Worm (Caenorhabditis elegans) whole organism, late embryonic: ENCODE measurements around the gene chs-2.

Experiments used
- F13H6.1 ChIP-seq: sonication (generic microtip); optimal IDR thresholded peaks from 2 replicates; lab custom pipeline; 2016; ENCODE audit warnings: missing genetic modification characterization, missing compliant biosample characterization
- K09A11.1 ChIP-seq: sonication (generic microtip); optimal IDR thresholded peaks from 2 replicates; lab custom pipeline; 2017; ENCODE audit warnings: antibody characterized with exemption, mild to moderate bottlenecking, missing genetic modification characterization, missing compliant biosample characterization; ENCODE audit not compliant: insufficient read depth
- ahr-1 ChIP-seq: sonication (generic microtip); optimal IDR thresholded peaks from 2 replicates; lab custom pipeline; 2016; ENCODE audit warnings: missing genetic modification characterization, missing compliant biosample characterization
- ama-1 ChIP-seq: fragments of 150-350 bp; optimal IDR thresholded peaks from 2 replicates; lab custom pipeline; 2014
- ceh-14 ChIP-seq: sonication (generic microtip); optimal IDR thresholded peaks from 2 replicates; lab custom pipeline; 2016; ENCODE audit warnings: missing genotype, missing genetic modification characterization, missing compliant biosample characterization
- ceh-18 ChIP-seq: sonication (generic microtip); optimal IDR thresholded peaks from 2 replicates; lab custom pipeline; 2016; ENCODE audit warnings: missing genetic modification characterization, missing compliant biosample characterization
- ceh-30 ChIP-seq: fragments of 150-350 bp; optimal IDR thresholded peaks from 2 replicates; lab custom pipeline; 2014; ENCODE audit warnings: missing biosample characterization, missing genetic modification characterization
- ceh-31 ChIP-seq: sonication (generic microtip); optimal IDR thresholded peaks from 2 replicates; lab custom pipeline; 2016; ENCODE audit warnings: missing genetic modification characterization, missing compliant biosample characterization
- ceh-45 ChIP-seq: fragments of 200-800 bp; sonication (Bioruptor generic); IDR thresholded peaks from 2 replicates; pipeline ENCODE4 v1.3.6; 2022; ENCODE audit warnings: missing genetic modification reagents, missing genetic modification characterization, missing compliant biosample characterization
- ceh-6 ChIP-seq: fragments of 200-800 bp; sonication (Bioruptor generic); optimal IDR thresholded peaks from 2 replicates; lab custom pipeline; 2018; ENCODE audit warnings: mild to moderate bottlenecking, missing genetic modification characterization, missing compliant biosample characterization
- ceh-9 ChIP-seq: sonication (generic microtip); optimal IDR thresholded peaks from 2 replicates; lab custom pipeline; 2016; ENCODE audit warnings: mild to moderate bottlenecking, missing genetic modification characterization, inconsistent platforms, missing compliant biosample characterization
- che-1 ChIP-seq: sonication (generic microtip); optimal IDR thresholded peaks from 2 replicates; lab custom pipeline; 2016; ENCODE audit warnings: mild to moderate bottlenecking, missing genetic modification characterization, missing compliant biosample characterization
- dmd-4 ChIP-seq: sonication (generic microtip); optimal IDR thresholded peaks from 2 replicates; lab custom pipeline; 2016; ENCODE audit warnings: borderline replicate concordance, missing genetic modification characterization, missing compliant biosample characterization
- dve-1 ChIP-seq: sonication (generic microtip); optimal IDR thresholded peaks from 2 replicates; lab custom pipeline; 2017; ENCODE audit warnings: antibody characterized with exemption, mild to moderate bottlenecking, missing genetic modification characterization, missing compliant biosample characterization
- elt-2 ChIP-seq: sonication (generic microtip); optimal IDR thresholded peaks from 2 replicates; lab custom pipeline; 2016; ENCODE audit warnings: missing genetic modification reagents, missing genetic modification characterization, missing compliant biosample characterization
- elt-4 ChIP-seq: sonication (generic microtip); optimal IDR thresholded peaks from 2 replicates; lab custom pipeline; 2016; ENCODE audit warnings: missing genetic modification characterization, missing compliant biosample characterization
- fax-1 ChIP-seq: sonication (generic microtip); optimal IDR thresholded peaks from 2 replicates; lab custom pipeline; 2016; ENCODE audit warnings: missing genotype, missing genetic modification characterization, missing compliant biosample characterization
- hlh-15 ChIP-seq: sonication (generic microtip); optimal IDR thresholded peaks from 2 replicates; lab custom pipeline; 2016; ENCODE audit warnings: missing genetic modification characterization, missing compliant biosample characterization
- hlh-6 ChIP-seq: sonication (generic microtip); optimal IDR thresholded peaks from 2 replicates; lab custom pipeline; 2016; ENCODE audit warnings: missing genotype, missing genetic modification characterization, missing compliant biosample characterization
- hlh-8 ChIP-seq: sonication (generic microtip); optimal IDR thresholded peaks from 2 replicates; lab custom pipeline; 2016; ENCODE audit warnings: missing genotype, missing genetic modification characterization, missing compliant biosample characterization
- lim-6 ChIP-seq: sonication (generic microtip); optimal IDR thresholded peaks from 2 replicates; lab custom pipeline; 2016; ENCODE audit warnings: missing genetic modification characterization, missing compliant biosample characterization
- lin-11 ChIP-seq: fragments of 200-800 bp; sonication (Bioruptor generic); optimal IDR thresholded peaks from 2 replicates; lab custom pipeline; 2018; ENCODE audit warnings: mild to moderate bottlenecking, missing genetic modification characterization, missing compliant biosample characterization
- nfya-1 ChIP-seq: sonication (generic microtip); optimal IDR thresholded peaks from 2 replicates; lab custom pipeline; 2017; ENCODE audit warnings: missing genetic modification characterization, mild to moderate bottlenecking, missing compliant biosample characterization, antibody characterized with exemption, moderate library complexity
- pat-9 ChIP-seq: fragments of 200-800 bp; sonication (Bioruptor generic); optimal IDR thresholded peaks from 2 replicates; lab custom pipeline; 2018; ENCODE audit warnings: mild to moderate bottlenecking, missing genetic modification characterization, moderate library complexity, missing compliant biosample characterization
- pha-2 ChIP-seq: sonication (generic microtip); optimal IDR thresholded peaks from 2 replicates; lab custom pipeline; 2017; ENCODE audit warnings: mild to moderate bottlenecking, missing genetic modification characterization, missing compliant biosample characterization
- rnt-1 ChIP-seq: sonication (generic microtip); optimal IDR thresholded peaks from 2 replicates; lab custom pipeline; 2016; ENCODE audit warnings: missing genetic modification characterization, missing compliant biosample characterization
- sdc-2 ChIP-seq: sonication (generic microtip); optimal IDR thresholded peaks from 2 replicates; lab custom pipeline; 2016; ENCODE audit warnings: missing genotype, missing genetic modification characterization, missing compliant biosample characterization
- sox-2 ChIP-seq: fragments of 200-800 bp; sonication (Bioruptor generic); IDR thresholded peaks from 2 replicates; pipeline ENCODE4 v1.3.6; 2022; ENCODE audit warnings: missing genetic modification reagents, missing genetic modification characterization, missing compliant biosample characterization
- sox-4 ChIP-seq: sonication (generic microtip); optimal IDR thresholded peaks from 2 replicates; lab custom pipeline; 2017; ENCODE audit warnings: mild to moderate bottlenecking, missing genetic modification characterization, inconsistent platforms, missing compliant biosample characterization
- syd-9 ChIP-seq: sonication (generic microtip); optimal IDR thresholded peaks from 2 replicates; lab custom pipeline; 2016; ENCODE audit warnings: mild to moderate bottlenecking, missing genetic modification characterization, moderate library complexity, missing compliant biosample characterization
- tbx-2 ChIP-seq: sonication (generic microtip); optimal IDR thresholded peaks from 2 replicates; lab custom pipeline; 2016; ENCODE audit warnings: missing genetic modification characterization, missing compliant biosample characterization
- unc-3 ChIP-seq, 2 experiments: fragments of 200-800 bp in 1 of 2; sonication (Bioruptor generic) in 1 of 2; sonication (generic microtip) in 1 of 2; conservative IDR thresholded peaks in 1 of 2; optimal IDR thresholded peaks in 1 of 2; 2 replicates each; pipeline versions ENCODE4 v1.3.6 to Lab custom; 2016 to 2022; ENCODE audit warnings: missing compliant biosample characterization in 2 of 2, missing genetic modification characterization in 2 of 2, missing genetic modification reagents in 1 of 2
- unc-42 ChIP-seq: sonication (generic microtip); optimal IDR thresholded peaks from 2 replicates; lab custom pipeline; 2016; ENCODE audit warnings: missing genotype, missing genetic modification characterization, missing compliant biosample characterization
- unc-55 ChIP-seq: sonication (generic microtip); optimal IDR thresholded peaks from 2 replicates; lab custom pipeline; 2017; ENCODE audit warnings: missing biosample characterization, missing genetic modification reagents, missing genetic modification characterization
- unc-86 ChIP-seq: sonication (generic microtip); optimal IDR thresholded peaks from 2 replicates; lab custom pipeline; 2016; ENCODE audit warnings: missing genetic modification characterization, missing compliant biosample characterization
- zip-5 ChIP-seq: sonication (generic microtip); optimal IDR thresholded peaks from 2 replicates; lab custom pipeline; 2016; ENCODE audit warnings: missing genetic modification characterization, missing compliant biosample characterization
- ztf-16 ChIP-seq: sonication (generic microtip); optimal IDR thresholded peaks from 2 replicates; lab custom pipeline; 2017; ENCODE audit warnings: missing genetic modification characterization, missing compliant biosample characterization

The chs-2 gene

ce11 chrII:156999-157499 lies 39.7 kb upstream of the chs-2 start:
- TF ChIP-seq ama-1 (lab: Kevin White, UChicago) (no peak), sox-4 (tag; lab: Kevin White, UChicago) (no peak), ahr-1 (tag; lab: Kevin White, UChicago) (no peak), ceh-30 (tag; lab: Kevin White, UChicago) (no peak), elt-2 (tag; lab: Kevin White, UChicago) (peak; percentile 65), ceh-14 (no peak), ceh-6 (GFP tag; lab: Kevin White, UChicago) (no peak), pha-2 (tag; lab: Kevin White, UChicago) (no peak)

- TF ChIP-seq unc-42, result peak; percentile 93
- no peak for TF ChIP-seq zip-5
- peak; percentile 5 for TF ChIP-seq rnt-1 (tag; lab: Kevin White, UChicago)
- peak; percentile 21 for TF ChIP-seq dmd-4 (tag; lab: Kevin White, UChicago)
- TF ChIP-seq, all 69 proteins: peak for 3
These were observed 38.6 kb upstream of the chs-2 start for ce11 chrII:158004-158731.

- TF ChIP-seq F13H6.1 (tag; lab: Kevin White, UChicago) (no peak), elt-4 (tag; lab: Kevin White, UChicago) (no peak), unc-3 (GFP tag; conservative IDR thresholded peaks at IDR 0.05; lab: Robert Waterston, UW) (no peak), unc-3 (tag; optimal IDR thresholded peaks at IDR 0.05; lab: Kevin White, UChicago) (no peak), hlh-15 (tag; lab: Kevin White, UChicago) (no peak), ceh-18 (peak; percentile 22), sdc-2 (tag; lab: Kevin White, UChicago) (no peak), ceh-31 (tag; lab: Kevin White, UChicago) (no peak), unc-55 (peak; percentile 64), fax-1 (no peak), syd-9 (tag; lab: Kevin White, UChicago) (no peak), hlh-6 (tag; lab: Kevin White, UChicago) (no peak), dve-1 (tag; lab: Kevin White, UChicago) (peak; percentile 28), lim-6 (tag; lab: Kevin White, UChicago) (no peak), elt-2 (tag; lab: Kevin White, UChicago) (peak; percentile 5), ceh-9 (tag; lab: Kevin White, UChicago) (no peak), ceh-45 (GFP tag; lab: Robert Waterston, UW) (no peak), rnt-1 (tag; lab: Kevin White, UChicago) (no peak), ceh-14 (no peak), sox-2 (GFP tag; lab: Robert Waterston, UW) (no peak), nfya-1 (tag; lab: Kevin White, UChicago) (peak; percentile 62)
These were observed 37.4 kb upstream of the chs-2 start for ce11 chrII:159294-159922.

ce11 chrII:160561-161123 lies 36.1 kb upstream of the chs-2 start:
- TF ChIP-seq unc-55, result no peak
- peak; percentile 96 for TF ChIP-seq hlh-8 (tag; lab: Kevin White, UChicago)

- TF ChIP-seq ztf-16 (tag; lab: Kevin White, UChicago) (no peak), K09A11.1 (tag; lab: Kevin White, UChicago) (no peak), che-1 (tag; lab: Kevin White, UChicago) (no peak), unc-86 (no peak), ceh-18 (peak; percentile 16), pat-9 (peak; percentile 57), unc-55 (peak; percentile 39), rnt-1 (tag; lab: Kevin White, UChicago) (peak; percentile 49), lin-11 (tag; lab: Kevin White, UChicago) (no peak), sox-4 (tag; lab: Kevin White, UChicago) (no peak), tbx-2 (tag; lab: Kevin White, UChicago) (peak; percentile 14)
These were observed 35.5 kb upstream of the chs-2 start for ce11 chrII:161275-161674.
